Worm (Caenorhabditis elegans) whole organism, L1 larva: ENCODE measurements around the gene rnh-1.0.

Experiments used
- C34B4.2 ChIP-seq: sonication (generic microtip); optimal IDR thresholded peaks from 2 replicates; lab custom pipeline; 2017; ENCODE audit warnings: mild to moderate bottlenecking, missing genetic modification characterization, missing compliant biosample characterization
- F16B12.6 ChIP-seq: fragments of 150-350 bp; optimal IDR thresholded peaks from 2 replicates; lab custom pipeline; 2014; ENCODE audit warnings: missing biosample characterization, missing genetic modification characterization
- aha-1 ChIP-seq: fragments of 150-350 bp; optimal IDR thresholded peaks from 2 replicates; lab custom pipeline; 2014; ENCODE audit warnings: missing biosample characterization, missing genetic modification characterization
- blmp-1 ChIP-seq: fragments of 150-350 bp; optimal IDR thresholded peaks from 2 replicates; lab custom pipeline; 2014; ENCODE audit warnings: missing biosample characterization, missing genetic modification characterization
- ceh-63 ChIP-seq: fragments of 200-800 bp; sonication (Bioruptor generic); optimal IDR thresholded peaks from 2 replicates; lab custom pipeline; 2018; ENCODE audit warnings: mild to moderate bottlenecking, missing genetic modification characterization, missing compliant biosample characterization
- ceh-8 ChIP-seq: fragments of 200-800 bp; sonication (Bioruptor generic); optimal IDR thresholded peaks from 2 replicates; lab custom pipeline; 2018; ENCODE audit warnings: mild to moderate bottlenecking, missing genetic modification characterization, moderate library complexity, missing compliant biosample characterization
- ceh-82 ChIP-seq, 3 experiments: fragments of 150-350 bp in 1 of 3; sonication (generic microtip) in 2 of 3; optimal IDR thresholded peaks; 2 replicates each; lab custom pipeline; 2014 to 2017; ENCODE audit warnings: missing biosample characterization in 3 of 3, missing genetic modification characterization in 3 of 3
- ces-1 ChIP-seq: fragments of 150-350 bp; optimal IDR thresholded peaks from 2 replicates; lab custom pipeline; 2014; ENCODE audit warnings: missing biosample characterization, missing genetic modification reagents, missing genetic modification characterization
- dpl-1 ChIP-seq, 3 experiments: fragments of 150-350 bp in 2 of 3; sonication (generic microtip) in 1 of 3; optimal IDR thresholded peaks; 2 replicates each; lab custom pipeline; 2014 to 2017; ENCODE audit warnings: missing biosample characterization in 3 of 3, missing genetic modification characterization in 3 of 3, missing genetic modification reagents in 3 of 3
- dsc-1 ChIP-seq: sonication (generic microtip); optimal IDR thresholded peaks from 2 replicates; lab custom pipeline; 2016; ENCODE audit warnings: mild to moderate bottlenecking, missing genetic modification characterization, missing compliant biosample characterization
- efl-1 ChIP-seq, 4 experiments: fragments of 150-350 bp; optimal IDR thresholded peaks in 3 of 4; peaks in 1 of 4; 1 replicate in 1 of 4; 2 replicates in 3 of 4; lab custom pipeline; 2014; ENCODE audit warnings: missing biosample characterization in 2 of 4, missing genetic modification characterization in 2 of 4, missing genetic modification reagents in 2 of 4
- egl-27 ChIP-seq, 2 experiments: fragments of 150-350 bp in 1 of 2; sonication (generic microtip); optimal IDR thresholded peaks; 3 replicates each; lab custom pipeline; 2017 to 2018; ENCODE audit warnings: missing biosample characterization in 2 of 2, missing genetic modification characterization in 2 of 2, missing genetic modification reagents in 2 of 2
- fkh-4 ChIP-seq: sonication (generic microtip); optimal IDR thresholded peaks from 2 replicates; lab custom pipeline; 2016; ENCODE audit warnings: missing compliant biosample characterization, missing genetic modification characterization, borderline replicate concordance
- hlh-17 ChIP-seq: fragments of 200-800 bp; sonication (Bioruptor generic); optimal IDR thresholded peaks from 2 replicates; lab custom pipeline; 2018; ENCODE audit warnings: missing genetic modification characterization, mild to moderate bottlenecking, missing compliant biosample characterization, moderate library complexity, borderline replicate concordance
- hpl-2 ChIP-seq: fragments of 150-350 bp; optimal IDR thresholded peaks from 2 replicates; lab custom pipeline; 2014; ENCODE audit warnings: missing biosample characterization, missing genetic modification reagents, missing genetic modification characterization
- isw-1 ChIP-seq: fragments of 200-800 bp; sonication (Bioruptor generic); IDR thresholded peaks from 2 replicates; pipeline ENCODE4 v1.3.6; 2022; ENCODE audit warnings: missing genetic modification characterization, missing compliant biosample characterization
- jun-1 ChIP-seq: fragments of 150-350 bp; optimal IDR thresholded peaks from 2 replicates; lab custom pipeline; 2014; ENCODE audit warnings: missing biosample characterization, missing genetic modification reagents, missing genetic modification characterization
- lin-13 ChIP-seq: fragments of 150-350 bp; optimal IDR thresholded peaks from 2 replicates; lab custom pipeline; 2014; ENCODE audit warnings: missing biosample characterization, missing genetic modification reagents, missing genetic modification characterization
- lin-14 ChIP-seq: fragments of 200-800 bp; sonication (Bioruptor generic); optimal IDR thresholded peaks from 2 replicates; lab custom pipeline; 2018; ENCODE audit warnings: mild to moderate bottlenecking, missing genetic modification characterization, moderate library complexity, missing compliant biosample characterization
- lin-35 ChIP-seq, 2 experiments: fragments of 150-350 bp; optimal IDR thresholded peaks; 2 replicates each; lab custom pipeline; 2014; ENCODE audit warnings: missing biosample characterization in 2 of 2, missing genetic modification characterization in 2 of 2, missing genetic modification reagents in 2 of 2
- lin-39 ChIP-seq: fragments of 150-350 bp; optimal IDR thresholded peaks from 2 replicates; lab custom pipeline; 2014; ENCODE audit warnings: missing biosample characterization, missing genetic modification reagents, missing genetic modification characterization
- lir-3 ChIP-seq: sonication (generic microtip); optimal IDR thresholded peaks from 2 replicates; lab custom pipeline; 2016; ENCODE audit warnings: mild to moderate bottlenecking, missing genetic modification characterization, moderate library complexity, missing compliant biosample characterization; ENCODE audit not compliant: poor library complexity
- lsy-2 ChIP-seq, 2 experiments: fragments of 150-350 bp; optimal IDR thresholded peaks; 2 replicates each; lab custom pipeline; 2014; ENCODE audit warnings: missing biosample characterization in 2 of 2, missing genetic modification characterization in 2 of 2
- mdl-1 ChIP-seq, 2 experiments: fragments of 150-350 bp; optimal IDR thresholded peaks; 2 replicates each; lab custom pipeline; 2014 to 2017; ENCODE audit warnings: missing biosample characterization in 2 of 2, missing genetic modification characterization in 2 of 2, inconsistent platforms in 1 of 2
- mef-2 ChIP-seq: fragments of 150-350 bp; optimal IDR thresholded peaks from 2 replicates; lab custom pipeline; 2014; ENCODE audit warnings: missing biosample characterization, missing genetic modification characterization
- mep-1 ChIP-seq: fragments of 150-350 bp; optimal IDR thresholded peaks from 2 replicates; lab custom pipeline; 2014; ENCODE audit warnings: missing biosample characterization, missing genetic modification characterization
- nhr-12 ChIP-seq: sonication (generic microtip); optimal IDR thresholded peaks from 2 replicates; lab custom pipeline; 2017; ENCODE audit warnings: missing biosample characterization, missing genetic modification characterization
- nhr-19 ChIP-seq: fragments of 200-800 bp; sonication (Bioruptor generic); conservative IDR thresholded peaks from 2 replicates; pipeline ENCODE4 v1.3.6; 2022; ENCODE audit warnings: missing genetic modification characterization, missing compliant biosample characterization
- nhr-20 ChIP-seq: sonication (generic microtip); optimal IDR thresholded peaks from 2 replicates; lab custom pipeline; 2016; ENCODE audit warnings: mild to moderate bottlenecking, missing genetic modification characterization, missing compliant biosample characterization
- nhr-237 ChIP-seq: fragments of 150-350 bp; optimal IDR thresholded peaks from 2 replicates; lab custom pipeline; 2014; ENCODE audit warnings: missing biosample characterization, missing genetic modification characterization
- nhr-71 ChIP-seq: sonication (generic microtip); optimal IDR thresholded peaks from 2 replicates; lab custom pipeline; 2016; ENCODE audit warnings: mild to moderate bottlenecking, missing genetic modification characterization, moderate library complexity, missing compliant biosample characterization
- nhr-85 ChIP-seq: sonication (generic microtip); peaks from one replicate; lab custom pipeline; 2016; ENCODE audit warnings: missing genetic modification characterization, inconsistent platforms, missing compliant biosample characterization
- pax-3 ChIP-seq: fragments of 200-800 bp; sonication (Bioruptor generic); optimal IDR thresholded peaks from 2 replicates; lab custom pipeline; 2018; ENCODE audit warnings: mild to moderate bottlenecking, missing genetic modification characterization, moderate library complexity, missing compliant biosample characterization
- rnt-1 ChIP-seq: sonication (generic microtip); optimal IDR thresholded peaks from 2 replicates; lab custom pipeline; 2016; ENCODE audit warnings: mild to moderate bottlenecking, missing genetic modification characterization, moderate library complexity, missing compliant biosample characterization
- skn-1 ChIP-seq: fragments of 150-350 bp; optimal IDR thresholded peaks from 2 replicates; lab custom pipeline; 2014; ENCODE audit warnings: missing biosample characterization, missing genetic modification characterization
- snpc-4 ChIP-seq: fragments of 150-350 bp; optimal IDR thresholded peaks from 2 replicates; lab custom pipeline; 2014; ENCODE audit warnings: missing biosample characterization, missing genetic modification characterization
- snu-23 ChIP-seq: sonication (generic microtip); optimal IDR thresholded peaks from 2 replicates; lab custom pipeline; 2016; ENCODE audit warnings: missing genetic modification characterization, missing compliant biosample characterization
- sox-4 ChIP-seq: sonication (generic microtip); optimal IDR thresholded peaks from 2 replicates; lab custom pipeline; 2016; ENCODE audit warnings: missing genetic modification characterization, missing compliant biosample characterization
- tbx-2 ChIP-seq: sonication (generic microtip); optimal IDR thresholded peaks from 2 replicates; lab custom pipeline; 2016; ENCODE audit warnings: missing genetic modification characterization, missing compliant biosample characterization
- tlp-1 ChIP-seq: fragments of 150-350 bp; optimal IDR thresholded peaks from 2 replicates; lab custom pipeline; 2014; ENCODE audit warnings: missing biosample characterization, missing genetic modification characterization
- unc-30 ChIP-seq: sonication (generic microtip); optimal IDR thresholded peaks from 2 replicates; lab custom pipeline; 2017; ENCODE audit warnings: missing biosample characterization, missing genetic modification characterization
- vab-15 ChIP-seq: sonication (generic microtip); optimal IDR thresholded peaks from 2 replicates; lab custom pipeline; 2017; ENCODE audit warnings: missing genotype, mild to moderate bottlenecking, missing genetic modification characterization, missing compliant biosample characterization
- xbp-1 ChIP-seq: sonication (generic microtip); optimal IDR thresholded peaks from 2 replicates; lab custom pipeline; 2016; ENCODE audit warnings: missing genetic modification characterization, missing compliant biosample characterization
- zip-4 ChIP-seq: fragments of 200-800 bp; sonication (Bioruptor generic); optimal IDR thresholded peaks from 2 replicates; lab custom pipeline; 2018; ENCODE audit warnings: mild to moderate bottlenecking, missing genetic modification characterization, moderate library complexity, missing compliant biosample characterization
- ztf-11 ChIP-seq, 2 experiments: sonication (generic microtip); optimal IDR thresholded peaks; 2 replicates each; lab custom pipeline; 2016 to 2017; ENCODE audit warnings: missing genetic modification characterization in 2 of 2, missing biosample characterization in 1 of 2, missing compliant biosample characterization in 1 of 2

Gene rnh-1.0

ce11 chrII:5047279-5047678, 52.2 kb downstream of the rnh-1.0 start:
- TF ChIP-seq mef-2 (tag; lab: Kevin White, UChicago) (no peak), tbx-2 (tag; lab: Kevin White, UChicago) (no peak), snu-23 (GFP tag; lab: Kevin White, UChicago) (peak; percentile 37), fkh-4 (no peak), xbp-1 (tag; lab: Kevin White, UChicago) (no peak), ces-1 (no peak), pax-3 (tag; lab: Kevin White, UChicago) (no peak), hlh-17 (GFP tag; lab: Kevin White, UChicago) (no peak), mep-1 (tag; lab: Kevin White, UChicago) (peak; percentile 44), aha-1 (tag; lab: Kevin White, UChicago) (no peak), rnt-1 (tag; lab: Kevin White, UChicago) (peak; percentile 38), lsy-2 (tag; optimal IDR thresholded peaks at IDR 0.05; lab: Kevin White, UChicago) (peak in 1 of 2 experiments; percentile 29), ceh-8 (GFP tag; lab: Kevin White, UChicago) (no peak), sox-4 (tag; lab: Kevin White, UChicago) (no peak), efl-1 (optimal IDR thresholded peaks at IDR 0.05; lab: Kevin White, UChicago) (peak; percentile 16 to 51), efl-1 (GFP tag; optimal IDR thresholded peaks at IDR 0.05 in 1 of 2; lab: Kevin White, UChicago) (peak; percentile 10 to 86), hpl-2 (GFP tag; lab: Kevin White, UChicago) (no peak), nhr-20 (no peak), isw-1 (GFP tag; lab: Robert Waterston, UW) (no peak), vab-15 (tag; lab: Kevin White, UChicago) (no peak), snpc-4 (no peak), mdl-1 (tag; optimal IDR thresholded peaks at IDR 0.05; lab: Kevin White, UChicago) (peak in 1 of 2 experiments; percentile 6), ztf-11 (tag; optimal IDR thresholded peaks at IDR 0.05; lab: Kevin White, UChicago) (no peak), jun-1 (tag; lab: Kevin White, UChicago) (no peak), nhr-12 (no peak), skn-1 (tag; lab: Kevin White, UChicago) (peak; percentile 15), lin-35 (GFP tag; optimal IDR thresholded peaks at IDR 0.05; lab: Kevin White, UChicago) (peak; percentile 12 to 14), lir-3 (tag; lab: Kevin White, UChicago) (no peak), tlp-1 (tag; lab: Kevin White, UChicago) (no peak), blmp-1 (tag; lab: Kevin White, UChicago) (peak; percentile 29), nhr-85 (peak; percentile 57), zip-4 (GFP tag; lab: Kevin White, UChicago) (no peak), egl-27 (tag; optimal IDR thresholded peaks at IDR 0.05; lab: Kevin White, UChicago) (no peak), lin-14 (peak; percentile 59), nhr-71 (no peak), ceh-82 (tag; optimal IDR thresholded peaks at IDR 0.05; lab: Kevin White, UChicago) (no peak), lin-39 (tag; lab: Kevin White, UChicago) (no peak), nhr-237 (tag; lab: Kevin White, UChicago) (no peak), unc-30 (no peak), C34B4.2 (tag; lab: Kevin White, UChicago) (no peak), ceh-63 (GFP tag; lab: Kevin White, UChicago) (no peak), dsc-1 (no peak), nhr-19 (no peak), F16B12.6 (tag; lab: Kevin White, UChicago) (no peak), dpl-1 (GFP tag; optimal IDR thresholded peaks at IDR 0.05; lab: Kevin White, UChicago) (no peak), lin-13 (GFP tag; lab: Kevin White, UChicago) (no peak)
